Worm (Caenorhabditis elegans) whole organism, late embryonic: Measurements from ENCODE around the gene W02B12.12.

Experiments
- C38D4.7 ChIP-seq: fragments of 200-800 bp; sonication (Bioruptor generic); optimal IDR thresholded peaks from 2 replicates; lab custom pipeline; 2018; ENCODE audit warnings: mild to moderate bottlenecking, missing genetic modification characterization, moderate library complexity, missing compliant biosample characterization
- ceh-2 ChIP-seq: sonication (generic microtip); optimal IDR thresholded peaks from 2 replicates; lab custom pipeline; 2016; ENCODE audit warnings: missing genotype, missing genetic modification characterization, missing compliant biosample characterization
- ceh-6 ChIP-seq: fragments of 200-800 bp; sonication (Bioruptor generic); optimal IDR thresholded peaks from 2 replicates; lab custom pipeline; 2018; ENCODE audit warnings: mild to moderate bottlenecking, missing genetic modification characterization, missing compliant biosample characterization
- elt-4 ChIP-seq: sonication (generic microtip); optimal IDR thresholded peaks from 2 replicates; lab custom pipeline; 2016; ENCODE audit warnings: missing genetic modification characterization, missing compliant biosample characterization
- hlh-6 ChIP-seq: sonication (generic microtip); optimal IDR thresholded peaks from 2 replicates; lab custom pipeline; 2016; ENCODE audit warnings: missing genotype, missing genetic modification characterization, missing compliant biosample characterization
- lim-6 ChIP-seq: sonication (generic microtip); optimal IDR thresholded peaks from 2 replicates; lab custom pipeline; 2016; ENCODE audit warnings: missing genetic modification characterization, missing compliant biosample characterization
- nfya-1 ChIP-seq: sonication (generic microtip); optimal IDR thresholded peaks from 2 replicates; lab custom pipeline; 2017; ENCODE audit warnings: missing genetic modification characterization, mild to moderate bottlenecking, missing compliant biosample characterization, antibody characterized with exemption, moderate library complexity
- nhr-11 ChIP-seq: fragments of 150-350 bp; optimal IDR thresholded peaks from 2 replicates; lab custom pipeline; 2014; ENCODE audit warnings: missing biosample characterization, missing genetic modification characterization
- pag-3 ChIP-seq: sonication (generic microtip); optimal IDR thresholded peaks from 2 replicates; lab custom pipeline; 2016; ENCODE audit warnings: missing compliant biosample characterization, missing genetic modification characterization, borderline replicate concordance
- pha-4 ChIP-seq: fragments of 150-350 bp; optimal IDR thresholded peaks from 2 replicates; lab custom pipeline; 2018; ENCODE audit warnings: missing biosample characterization, missing genetic modification reagents, missing genetic modification characterization
- ref-2 ChIP-seq: sonication (generic microtip); optimal IDR thresholded peaks from 2 replicates; lab custom pipeline; 2016; ENCODE audit warnings: missing genetic modification characterization, missing compliant biosample characterization
- ttx-3 ChIP-seq: sonication (generic microtip); optimal IDR thresholded peaks from 2 replicates; lab custom pipeline; 2016; ENCODE audit warnings: missing genetic modification reagents, missing genetic modification characterization, missing compliant biosample characterization
- unc-42 ChIP-seq: sonication (generic microtip); optimal IDR thresholded peaks from 2 replicates; lab custom pipeline; 2016; ENCODE audit warnings: missing genotype, missing genetic modification characterization, missing compliant biosample characterization
- unc-86 ChIP-seq: sonication (generic microtip); optimal IDR thresholded peaks from 2 replicates; lab custom pipeline; 2016; ENCODE audit warnings: missing genetic modification characterization, missing compliant biosample characterization

DNA sequence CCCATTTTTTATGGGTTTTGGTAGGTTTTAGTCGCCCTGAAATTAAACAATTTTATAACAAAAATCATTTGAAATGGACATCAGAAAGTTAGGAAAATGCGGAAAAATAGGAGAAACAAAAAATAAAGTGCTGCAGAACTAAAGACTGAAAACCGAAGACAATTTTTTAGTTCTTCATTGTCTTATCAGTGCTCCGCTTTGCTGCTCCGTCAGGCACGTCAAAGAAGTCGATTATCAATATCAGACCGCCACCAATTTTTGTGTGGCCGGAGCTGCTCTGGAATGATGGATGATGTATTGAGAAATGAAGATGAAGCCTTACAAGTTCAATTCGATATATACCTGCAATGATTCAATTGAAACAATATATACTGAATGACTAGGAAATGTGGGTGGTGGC, 40.6 kb downstream of the W02B12.12 start, which contains the start of gene vha-6:
- no peak for TF ChIP-seq C38D4.7
- no peak for TF ChIP-seq ref-2 (tag; lab: Kevin White, UChicago)
- no peak for TF ChIP-seq pha-4 (tag; lab: Kevin White, UChicago)
- no peak for TF ChIP-seq ceh-6 (GFP tag; lab: Kevin White, UChicago)
- TF ChIP-seq nhr-11 (tag; lab: Kevin White, UChicago), result no peak
- no peak for TF ChIP-seq unc-42
- TF ChIP-seq hlh-6 (tag; lab: Kevin White, UChicago), result no peak
- no peak for TF ChIP-seq lim-6
- no peak for TF ChIP-seq unc-86 (tag; lab: Kevin White, UChicago)
- no peak for TF ChIP-seq elt-4 (tag; lab: Kevin White, UChicago)
- no peak for TF ChIP-seq ttx-3 (tag; lab: Kevin White, UChicago)
- no peak for TF ChIP-seq pag-3 (tag; lab: Kevin White, UChicago)
- no peak for TF ChIP-seq ceh-2
- no peak for TF ChIP-seq nfya-1 (tag; lab: Kevin White, UChicago)
